1 fruit fly cellular context compared by ENCODE assay signal in genomic region chr3L:22151528-22151927, dm6.
TF ChIP-seq lines count a peak whose summit lies in the region.

No protein-coding gene starts in this region.

TF ChIP-seq in whole organism, prepupa, 60 proteins besides CTCF, POLR2A, EP300 and RAD21 (continued from another document):
- TF ChIP-seq Met (GFP tag; optimal IDR thresholded peaks at IDR 0.05; lab: Kevin White, UChicago) (peak; percentile 37), Gug (GFP tag; IDR thresholded peaks at IDR 0.05; lab: Robert Waterston, UW) (no peak), Hr39 (GFP tag; optimal IDR thresholded peaks at IDR 0.05; lab: Kevin White, UChicago) (peak; percentile 20), svp (GFP tag; lab: Kevin White, UChicago) (peak; percentile 72), dac (GFP tag; optimal IDR thresholded peaks at IDR 0.05; lab: Kevin White, UChicago) (no peak), CG3919 (GFP tag; optimal IDR thresholded peaks at IDR 0.05; lab: Kevin White, UChicago) (peak; percentile 14), cyc (GFP tag; optimal IDR thresholded peaks at IDR 0.05; lab: Kevin White, UChicago) (peak; percentile 25), Eip75B (GFP tag; optimal IDR thresholded peaks at IDR 0.05; lab: Kevin White, UChicago) (no peak), CG3032 (tag; optimal IDR thresholded peaks at IDR 0.05; lab: Kevin White, UChicago) (peak; percentile 52), CG15336 (GFP tag; IDR thresholded peaks at IDR 0.05; lab: Robert Waterston, UW) (no peak), OdsH (GFP tag; optimal IDR thresholded peaks at IDR 0.05; lab: Kevin White, UChicago) (no peak), achi (GFP tag; optimal IDR thresholded peaks at IDR 0.05; lab: Kevin White, UChicago) (peak; percentile 6)
